Worm (Caenorhabditis elegans): Measurements from ENCODE around the gene K07H8.12.
A peak's percentile ranks its signal among the peaks of the same experiment; 100 is the strongest.

Gene K07H8.12

DNA sequence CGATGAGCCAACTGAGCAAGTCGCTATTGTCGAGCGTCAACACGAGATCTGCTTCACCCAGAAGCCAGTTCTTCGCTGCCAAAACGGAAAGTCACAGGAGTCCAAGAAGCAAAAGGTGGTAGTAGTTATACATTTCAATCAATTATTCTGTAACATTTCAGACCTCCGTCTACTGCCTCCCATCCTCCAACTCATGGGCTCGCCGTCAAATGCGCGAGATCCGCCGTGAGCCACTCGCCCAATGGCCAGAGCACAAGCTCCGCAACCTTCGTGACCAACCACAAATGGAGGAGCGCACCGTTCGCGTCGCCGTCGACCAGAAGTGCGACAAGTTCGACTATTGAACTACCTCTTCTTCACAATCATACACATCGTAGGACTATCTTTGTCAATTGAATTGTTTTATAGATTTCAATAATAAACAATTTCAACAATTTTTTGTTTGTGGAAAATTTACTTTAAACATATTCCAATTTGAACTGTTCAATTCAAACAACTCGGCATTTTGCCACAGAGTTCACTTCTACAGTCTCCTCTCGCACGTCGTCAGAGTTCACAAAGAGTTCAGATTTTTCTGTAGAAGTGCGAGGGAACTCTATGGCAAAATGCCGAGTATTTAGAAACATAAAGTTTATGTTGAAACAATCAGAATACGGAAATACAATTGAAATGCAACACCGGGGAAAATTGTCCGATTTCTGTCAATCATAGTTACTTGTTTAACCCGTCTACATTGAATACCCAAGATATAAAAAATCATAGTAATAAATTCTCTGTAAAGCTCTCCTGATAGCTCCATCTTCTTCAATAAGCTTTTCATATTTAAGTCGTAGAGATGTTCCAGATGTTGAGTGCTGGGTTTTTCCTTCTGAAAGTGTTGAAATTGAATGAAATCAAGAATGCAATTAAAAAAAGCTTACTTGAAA is 10.2 kb downstream of the K07H8.12 start (continued):
- TF ChIP-seq efl-1 (GFP tag; optimal IDR thresholded peaks at IDR 0.05) (no peak), D2030.7 (GFP tag; IDR thresholded peaks at IDR 0.05) (no peak), B0336.3 (GFP tag; IDR thresholded peaks at IDR 0.05) (peak; percentile 67), somi-1 (GFP tag; optimal IDR thresholded peaks at IDR 0.05) (no peak), him-1 (tag; optimal IDR thresholded peaks at IDR 0.05) (no peak), snpc-1.1 (tag; optimal IDR thresholded peaks at IDR 0.05; ENCODE audit: insufficient read depth) (no peak), lin-26 (GFP tag; IDR thresholded peaks at IDR 0.05) (no peak), lag-1 (GFP tag; IDR thresholded peaks at IDR 0.05) (no peak), egl-44 (GFP tag; IDR thresholded peaks at IDR 0.05) (no peak), F37B4.10 (GFP tag; IDR thresholded peaks at IDR 0.05) (no peak), egrh-3 (GFP tag; IDR thresholded peaks at IDR 0.05) (peak; percentile 61; the same call in 1 of the 2 replicates), dox-1 (GFP tag; IDR thresholded peaks at IDR 0.05) (no peak), ztf-3 (GFP tag; optimal IDR thresholded peaks at IDR 0.05) (no peak), snpc-4 (GFP tag; optimal IDR thresholded peaks at IDR 0.05) (no peak), snpc-4 (tag; optimal IDR thresholded peaks at IDR 0.05) (peak in 1 of 4 experiments; percentile 7), ceh-40 (GFP tag; IDR thresholded peaks at IDR 0.05) (0 out of 2 replicates have a peak, but pooled peaks have one; percentile 65), zim-3 (tag; optimal IDR thresholded peaks at IDR 0.05) (no peak), sea-2 (GFP tag; IDR thresholded peaks at IDR 0.05) (no peak), sdz-38 (tag; optimal IDR thresholded peaks at IDR 0.05) (no peak), tbx-9 (tag; optimal IDR thresholded peaks at IDR 0.05; ENCODE audit: borderline replicate concordance) (no peak), madf-3 (GFP tag; IDR thresholded peaks at IDR 0.05) (peak; percentile 72; the same call in 1 of the 2 replicates), ceh-79 (tag; optimal IDR thresholded peaks at IDR 0.05) (no peak), F57A8.1 (GFP tag; optimal IDR thresholded peaks at IDR 0.05) (no peak), F52B5.7 (tag; optimal IDR thresholded peaks at IDR 0.05) (no peak), gei-17 (GFP tag; optimal IDR thresholded peaks at IDR 0.05) (no peak), F57C9.4 (tag; optimal IDR thresholded peaks at IDR 0.05) (no peak), madf-10 (tag; optimal IDR thresholded peaks at IDR 0.05) (peak; percentile 76), mel-28 (tag; optimal IDR thresholded peaks at IDR 0.05; ENCODE audit: borderline replicate concordance) (no peak), sptf-2 (GFP tag; optimal IDR thresholded peaks at IDR 0.05) (no peak), ZK185.1 (tag; optimal IDR thresholded peaks at IDR 0.05; ENCODE audit: poor library complexity, severe bottlenecking) (peak; percentile 46), hmg-1.2 (GFP tag; IDR thresholded peaks at IDR 0.05) (no peak; the same call in 1 of the 2 replicates), ceh-27 (GFP tag; optimal IDR thresholded peaks at IDR 0.05) (no peak), ccch-3 (GFP tag; optimal IDR thresholded peaks at IDR 0.05) (no peak), xnd-1 (tag; optimal IDR thresholded peaks at IDR 0.05) (no peak), lin-35 (GFP tag; optimal IDR thresholded peaks at IDR 0.05) (no peak), B0261.1 (tag; optimal IDR thresholded peaks at IDR 0.05) (no peak), Y53G8AR.9 (GFP tag; conservative IDR thresholded peaks at IDR 0.05) (peak; percentile 96), nfya-1 (tag; optimal IDR thresholded peaks at IDR 0.05; ENCODE audit: borderline replicate concordance, insufficient read depth) (no peak), lin-54 (GFP tag; optimal IDR thresholded peaks at IDR 0.05) (peak; percentile 34), F49E8.2 (tag; optimal IDR thresholded peaks at IDR 0.05; ENCODE audit: insufficient read depth) (no peak), attf-6 (GFP tag; IDR thresholded peaks at IDR 0.05) (0 out of 2 replicates have a peak, but pooled peaks have one; percentile 43), Y95B8A.8 (GFP tag; IDR thresholded peaks at IDR 0.05) (0 out of 2 replicates have a peak, but pooled peaks have one; percentile 30), zfh-2 (GFP tag; conservative IDR thresholded peaks at IDR 0.05) (peak; percentile 85), cebp-1 (GFP tag; IDR thresholded peaks at IDR 0.05) (peak; percentile 21; the same call in 1 of the 2 replicates), cebp-1 (tag; optimal IDR thresholded peaks at IDR 0.05) (peak; percentile 67), ztf-22 (GFP tag; optimal IDR thresholded peaks at IDR 0.05) (peak; percentile 28)
